Fruit fly (Drosophila melanogaster) whole organism: ENCODE measurements around the gene CG7191.

ENCODE experiments used
- CG8478 ChIP-seq: fragments of >200 bp; optimal IDR thresholded peaks from 2 replicates; lab custom pipeline; 2018; ENCODE audit warnings: inconsistent platforms
- Dll ChIP-seq: fragments of >200 bp; optimal IDR thresholded peaks from 2 replicates; lab custom pipeline; 2017
- EcR ChIP-seq, 2 experiments: fragments of >200 bp; optimal IDR thresholded peaks; 2 replicates each; lab custom pipeline; 2017; ENCODE audit warnings: missing biosample characterization in 2 of 2, missing genetic modification characterization in 2 of 2, missing genetic modification reagents in 2 of 2
- pan ChIP-seq: fragments of >200 bp; optimal IDR thresholded peaks from 2 replicates; lab custom pipeline; 2017
- psq ChIP-seq: fragments of >200 bp; optimal IDR thresholded peaks from 2 replicates; lab custom pipeline; 2017

DNA sequence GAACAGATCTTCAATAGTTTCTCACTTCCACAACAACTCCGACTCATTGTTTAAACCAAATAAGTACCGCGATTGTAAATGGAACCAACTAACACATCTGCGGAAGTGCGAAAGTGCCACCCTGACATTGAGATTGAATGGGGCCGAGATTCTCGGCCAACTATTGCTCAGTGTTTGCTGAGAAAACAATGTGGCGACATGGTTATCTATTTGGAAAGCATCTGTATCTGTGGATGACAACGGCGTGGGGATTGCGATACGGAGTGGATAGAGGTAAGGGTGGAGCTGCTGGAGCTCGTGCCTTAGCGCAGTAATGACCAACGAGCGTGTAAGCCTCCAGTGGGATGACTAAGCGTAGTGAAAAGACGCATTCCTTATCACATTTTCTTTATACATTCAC, 7.8 kb downstream of the CG7191 start:
- TF ChIP-seq EcR (GFP tag; optimal IDR thresholded peaks at IDR 0.05; lab: Kevin White, UChicago) (no peak), CG8478 (lab: Kevin White, UChicago) (no peak), psq (no peak), pan (no peak), Dll (no peak)
